In the genomic region with DNA sequence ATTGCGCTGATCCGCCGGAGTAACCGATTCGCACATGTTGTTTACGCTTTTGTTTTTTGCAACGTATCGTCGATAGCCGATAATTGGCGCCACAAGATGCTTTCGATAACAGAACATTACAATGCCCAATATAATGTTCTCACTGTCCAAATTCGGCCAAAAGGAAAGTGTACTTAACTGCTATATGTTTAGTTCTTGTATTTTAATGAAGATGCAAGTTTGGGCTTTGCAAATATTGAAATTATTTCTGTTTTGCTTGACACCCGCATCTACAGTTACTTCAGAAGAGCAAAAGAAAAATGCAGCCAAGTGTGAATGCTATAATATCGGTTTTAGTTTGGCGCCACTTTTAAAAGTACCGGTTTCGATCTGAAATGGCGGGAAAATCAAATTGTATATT, we compare ENCODE assay signal across 1 fruit fly cellular context.
TF ChIP-seq lines count a peak whose summit lies in the region.

No protein-coding gene starts in this region.

TF ChIP-seq in whole organism, embryonic, 481 proteins besides CTCF, POLR2A, EP300 and RAD21 (continued from another document and continues in another):
- TF ChIP-seq CG10462 (GFP tag; optimal IDR thresholded peaks at IDR 0.05; lab: Kevin White, UChicago): peak; percentile 71
- peak; percentile 86 for TF ChIP-seq sisA (GFP tag; IDR thresholded peaks at IDR 0.05; lab: Robert Waterston, UW)
- peak; percentile 85 for TF ChIP-seq pho (GFP tag; optimal IDR thresholded peaks at IDR 0.05; lab: Kevin White, UChicago)
- peak; percentile 83 for TF ChIP-seq Rx (GFP tag; IDR thresholded peaks at IDR 0.05; lab: Robert Waterston, UW)
- TF ChIP-seq otp (GFP tag; IDR thresholded peaks at IDR 0.05; lab: Robert Waterston, UW): peak; percentile 83
- TF ChIP-seq CrebB (tag; optimal IDR thresholded peaks at IDR 0.05; lab: Kevin White, UChicago): peak; percentile 86
- TF ChIP-seq pita (GFP tag; optimal IDR thresholded peaks at IDR 0.05; lab: Kevin White, UChicago): no peak
- TF ChIP-seq CG30020 (tag; optimal IDR thresholded peaks at IDR 0.05; lab: Kevin White, UChicago): peak; percentile 85
- TF ChIP-seq bbx (GFP tag; IDR thresholded peaks at IDR 0.05; lab: Robert Waterston, UW; ENCODE audit: partially characterized antibody): no peak
- TF ChIP-seq Hmr (GFP tag; optimal IDR thresholded peaks at IDR 0.05; lab: Kevin White, UChicago): peak; percentile 91
- TF ChIP-seq Taf1 (GFP tag; IDR thresholded peaks at IDR 0.05; lab: Robert Waterston, UW): 0 out of 2 replicates have a peak, but pooled peaks have one; percentile 28
- peak; percentile 92 for TF ChIP-seq CG12391 (tag; optimal IDR thresholded peaks at IDR 0.05; lab: Kevin White, UChicago)
- peak; percentile 89 for TF ChIP-seq CG14014 (GFP tag; IDR thresholded peaks at IDR 0.05; lab: Robert Waterston, UW)
- peak; percentile 74 for TF ChIP-seq CG18011 (GFP tag; optimal IDR thresholded peaks at IDR 0.05; lab: Kevin White, UChicago)
- TF ChIP-seq toy (GFP tag; IDR thresholded peaks at IDR 0.05; lab: Robert Waterston, UW): peak; percentile 52; the same call in 1 of the 2 replicates
- peak; percentile 91 for TF ChIP-seq Camta (GFP tag; optimal IDR thresholded peaks at IDR 0.05; lab: Kevin White, UChicago)
- peak; percentile 90 for TF ChIP-seq maf-S (GFP tag; optimal IDR thresholded peaks at IDR 0.05; lab: Kevin White, UChicago)
- TF ChIP-seq CG43689 (GFP tag; IDR thresholded peaks at IDR 0.05; lab: Robert Waterston, UW): peak; percentile 33; the same call in 1 of the 2 replicates
- peak; percentile 93 for TF ChIP-seq zfh2 (GFP tag; optimal IDR thresholded peaks at IDR 0.05; lab: Kevin White, UChicago)
- TF ChIP-seq CG13424 (tag; optimal IDR thresholded peaks at IDR 0.05; lab: Kevin White, UChicago): peak; percentile 94
- TF ChIP-seq CG10959 (GFP tag; IDR thresholded peaks at IDR 0.05; lab: Robert Waterston, UW): peak; percentile 38; the same call in 1 of the 2 replicates
- peak; percentile 58 for TF ChIP-seq CG5180 (GFP tag; optimal IDR thresholded peaks at IDR 0.05; lab: Kevin White, UChicago)
- TF ChIP-seq zen (tag; optimal IDR thresholded peaks at IDR 0.05; lab: Kevin White, UChicago): peak; percentile 84
- TF ChIP-seq cas (GFP tag; IDR thresholded peaks at IDR 0.05; lab: Robert Waterston, UW): peak; percentile 36
- peak; percentile 77 for TF ChIP-seq CG17912 (GFP tag; optimal IDR thresholded peaks at IDR 0.05; lab: Kevin White, UChicago)
- peak; percentile 64 for TF ChIP-seq CG8359 (GFP tag; optimal IDR thresholded peaks at IDR 0.05; lab: Kevin White, UChicago; ENCODE audit: borderline replicate concordance)
- peak; percentile 67 for TF ChIP-seq CG4404 (GFP tag; IDR thresholded peaks at IDR 0.05; lab: Robert Waterston, UW)
- TF ChIP-seq chinmo (GFP tag; IDR thresholded peaks at IDR 0.05; lab: Robert Waterston, UW; ENCODE audit: partially characterized antibody): no peak
- no peak for TF ChIP-seq sc (optimal IDR thresholded peaks at IDR 0.05; lab: Kevin White, UChicago)
- peak; percentile 71 for TF ChIP-seq sc (GFP tag; optimal IDR thresholded peaks at IDR 0.05; lab: Kevin White, UChicago)
- peak; percentile 93 for TF ChIP-seq CG33213 (GFP tag; optimal IDR thresholded peaks at IDR 0.05; lab: Kevin White, UChicago)
- TF ChIP-seq btn (GFP tag; optimal IDR thresholded peaks at IDR 0.05; lab: Kevin White, UChicago): peak; percentile 87
- TF ChIP-seq CG9797 (GFP tag; optimal IDR thresholded peaks at IDR 0.05; lab: Kevin White, UChicago): peak; percentile 49
- TF ChIP-seq Nf-YB (GFP tag; optimal IDR thresholded peaks at IDR 0.05; lab: Kevin White, UChicago): peak; percentile 67
- TF ChIP-seq CG30431 (GFP tag; optimal IDR thresholded peaks at IDR 0.05; lab: Kevin White, UChicago): peak; percentile 85
- TF ChIP-seq CG12104 (GFP tag; optimal IDR thresholded peaks at IDR 0.05; lab: Kevin White, UChicago): peak; percentile 90
- no peak for TF ChIP-seq Gsc (GFP tag; IDR thresholded peaks at IDR 0.05; lab: Robert Waterston, UW)
- TF ChIP-seq CG5245 (GFP tag; optimal IDR thresholded peaks at IDR 0.05; lab: Kevin White, UChicago): peak; percentile 89
- peak; percentile 83 for TF ChIP-seq CG8388 (GFP tag; optimal IDR thresholded peaks at IDR 0.05; lab: Kevin White, UChicago)
- TF ChIP-seq bowl (GFP tag; IDR thresholded peaks at IDR 0.05; lab: Robert Waterston, UW): peak; percentile 12; the same call in 1 of the 2 replicates
- TF ChIP-seq CG16779 (GFP tag; IDR thresholded peaks at IDR 0.05; lab: Robert Waterston, UW): 0 out of 2 replicates have a peak, but pooled peaks have one; percentile 8
- TF ChIP-seq Dek (tag; optimal IDR thresholded peaks at IDR 0.05; lab: Kevin White, UChicago): peak; percentile 91
- TF ChIP-seq Hmx (GFP tag; optimal IDR thresholded peaks at IDR 0.05; lab: Kevin White, UChicago): peak; percentile 74
- TF ChIP-seq gcm2 (GFP tag; optimal IDR thresholded peaks at IDR 0.05; lab: Kevin White, UChicago): peak; percentile 72
- TF ChIP-seq odd (GFP tag; optimal IDR thresholded peaks at IDR 0.05; lab: Kevin White, UChicago): peak; percentile 75
- TF ChIP-seq CG18599 (GFP tag; optimal IDR thresholded peaks at IDR 0.05; lab: Kevin White, UChicago): peak; percentile 95
- TF ChIP-seq CG1647 (GFP tag; optimal IDR thresholded peaks at IDR 0.05; lab: Kevin White, UChicago): peak; percentile 92
- peak; percentile 65 for TF ChIP-seq Spps (tag; optimal IDR thresholded peaks at IDR 0.05; lab: Kevin White, UChicago)
- peak; percentile 85 for TF ChIP-seq Sox100B (GFP tag; optimal IDR thresholded peaks at IDR 0.05; lab: Kevin White, UChicago)
- peak; percentile 76 for TF ChIP-seq pzg (GFP tag; optimal IDR thresholded peaks at IDR 0.05; lab: Kevin White, UChicago)
- peak; percentile 89 for TF ChIP-seq CG18476 (GFP tag; optimal IDR thresholded peaks at IDR 0.05; lab: Kevin White, UChicago)
- TF ChIP-seq CG6765 (GFP tag; optimal IDR thresholded peaks at IDR 0.05; lab: Kevin White, UChicago): peak; percentile 68
- peak; percentile 61; the same call in 1 of the 2 replicates for TF ChIP-seq ro (GFP tag; IDR thresholded peaks at IDR 0.05; lab: Robert Waterston, UW)
- peak; percentile 71 for TF ChIP-seq CG5953 (GFP tag; IDR thresholded peaks at IDR 0.05; lab: Robert Waterston, UW)
- TF ChIP-seq Hr39 (optimal IDR thresholded peaks at IDR 0.05; lab: Kevin White, UChicago): no peak
- peak; percentile 84 for TF ChIP-seq CG14050 (GFP tag; IDR thresholded peaks at IDR 0.05; lab: Robert Waterston, UW)
- peak; percentile 76 for TF ChIP-seq CG12236 (GFP tag; optimal IDR thresholded peaks at IDR 0.05; lab: Kevin White, UChicago)
- TF ChIP-seq gce (GFP tag; IDR thresholded peaks at IDR 0.05; lab: Robert Waterston, UW): 0 out of 3 replicates have a peak, but pooled peaks have one; percentile 44
- TF ChIP-seq CG32532 (GFP tag; IDR thresholded peaks at IDR 0.05; lab: Robert Waterston, UW): peak; percentile 89
- TF ChIP-seq CG2889 (GFP tag; IDR thresholded peaks at IDR 0.05; lab: Robert Waterston, UW): peak; percentile 81
- peak; percentile 67; the same call in 3 of the 4 replicates for TF ChIP-seq Dll (GFP tag; IDR thresholded peaks at IDR 0.05; lab: Robert Waterston, UW; ENCODE audit: partially characterized antibody)
- TF ChIP-seq ase (GFP tag; IDR thresholded peaks at IDR 0.05; lab: Robert Waterston, UW): peak; percentile 70
- TF ChIP-seq ara (GFP tag; IDR thresholded peaks at IDR 0.05; lab: Robert Waterston, UW): peak; percentile 83
- TF ChIP-seq jumu (GFP tag; optimal IDR thresholded peaks at IDR 0.05; lab: Kevin White, UChicago): peak; percentile 92
- peak; percentile 54 for TF ChIP-seq Vsx1 (GFP tag; optimal IDR thresholded peaks at IDR 0.05; lab: Kevin White, UChicago)
- TF ChIP-seq ab (GFP tag; optimal IDR thresholded peaks at IDR 0.05; lab: Kevin White, UChicago): peak; percentile 65
- no peak for TF ChIP-seq eve (GFP tag; optimal IDR thresholded peaks at IDR 0.05; lab: Kevin White, UChicago)
- peak; percentile 53; the same call in 1 of the 2 replicates for TF ChIP-seq CG10321 (GFP tag; IDR thresholded peaks at IDR 0.05; lab: Robert Waterston, UW)
- peak; percentile 47 for TF ChIP-seq CG31388 (GFP tag; optimal IDR thresholded peaks at IDR 0.05; lab: Kevin White, UChicago)
- no peak for TF ChIP-seq nerfin-2 (GFP tag; IDR thresholded peaks at IDR 0.05; lab: Robert Waterston, UW; ENCODE audit: partially characterized antibody)
- TF ChIP-seq Usf (GFP tag; optimal IDR thresholded peaks at IDR 0.05; lab: Kevin White, UChicago): peak; percentile 78
- peak; percentile 94 for TF ChIP-seq sug (tag; optimal IDR thresholded peaks at IDR 0.05; lab: Kevin White, UChicago)
- peak; percentile 60; the same call in 1 of the 3 replicates for TF ChIP-seq Opbp (GFP tag; IDR thresholded peaks at IDR 0.05; lab: Robert Waterston, UW; ENCODE audit: partially characterized antibody)
- TF ChIP-seq ac (GFP tag; optimal IDR thresholded peaks at IDR 0.05; lab: Kevin White, UChicago): peak; percentile 19
- TF ChIP-seq repo (GFP tag; optimal IDR thresholded peaks at IDR 0.05; lab: Kevin White, UChicago): peak; percentile 87
- TF ChIP-seq E2f1 (GFP tag; IDR thresholded peaks at IDR 0.05; lab: Robert Waterston, UW): peak; percentile 88
- no peak for TF ChIP-seq corto (GFP tag; optimal IDR thresholded peaks at IDR 0.05; lab: Kevin White, UChicago)
- peak; percentile 78 for TF ChIP-seq H15 (GFP tag; IDR thresholded peaks at IDR 0.05; lab: Robert Waterston, UW)
- TF ChIP-seq Chrac-16 (GFP tag; optimal IDR thresholded peaks at IDR 0.05; lab: Kevin White, UChicago): peak; percentile 88
- TF ChIP-seq CG32767 (GFP tag; IDR thresholded peaks at IDR 0.05; lab: Robert Waterston, UW): peak; percentile 86
- peak; percentile 87 for TF ChIP-seq Aef1 (GFP tag; IDR thresholded peaks at IDR 0.05; lab: Robert Waterston, UW)
- TF ChIP-seq fd96Cb (tag; optimal IDR thresholded peaks at IDR 0.05; lab: Kevin White, UChicago): peak; percentile 91
- TF ChIP-seq CG10274 (GFP tag; optimal IDR thresholded peaks at IDR 0.05; lab: Kevin White, UChicago): peak; percentile 80
- TF ChIP-seq CG12299 (tag; optimal IDR thresholded peaks at IDR 0.05; lab: Kevin White, UChicago): peak; percentile 86
- TF ChIP-seq unpg (GFP tag; optimal IDR thresholded peaks at IDR 0.05; lab: Kevin White, UChicago): peak; percentile 91
- peak; percentile 78 for TF ChIP-seq CG3163 (GFP tag; optimal IDR thresholded peaks at IDR 0.05; lab: Kevin White, UChicago)
- TF ChIP-seq cad (GFP tag; optimal IDR thresholded peaks at IDR 0.05; lab: Kevin White, UChicago): no peak
- no peak for TF ChIP-seq fd102C (GFP tag; optimal IDR thresholded peaks at IDR 0.05; lab: Kevin White, UChicago)
- peak; percentile 56; the same call in 1 of the 2 replicates for TF ChIP-seq CG17612 (GFP tag; IDR thresholded peaks at IDR 0.05; lab: Robert Waterston, UW)
- peak; percentile 73 for TF ChIP-seq CG3995 (GFP tag; optimal IDR thresholded peaks at IDR 0.05; lab: Kevin White, UChicago)
- peak; percentile 40 for TF ChIP-seq ash1 (GFP tag; optimal IDR thresholded peaks at IDR 0.05; lab: Kevin White, UChicago)
- TF ChIP-seq tap (tag; optimal IDR thresholded peaks at IDR 0.05; lab: Kevin White, UChicago): peak; percentile 83
- peak; percentile 89 for TF ChIP-seq CG4328 (GFP tag; optimal IDR thresholded peaks at IDR 0.05; lab: Kevin White, UChicago)
- peak; percentile 69 for TF ChIP-seq CG6683 (GFP tag; optimal IDR thresholded peaks at IDR 0.05; lab: Kevin White, UChicago)
- no peak for TF ChIP-seq HLHmδ (GFP tag; optimal IDR thresholded peaks at IDR 0.05; lab: Kevin White, UChicago)
- peak; percentile 81 for TF ChIP-seq ewg (GFP tag; optimal IDR thresholded peaks at IDR 0.05; lab: Kevin White, UChicago)
- peak; percentile 74 for TF ChIP-seq CG4707 (GFP tag; optimal IDR thresholded peaks at IDR 0.05; lab: Kevin White, UChicago)
- peak; percentile 73 for TF ChIP-seq CG8281 (tag; optimal IDR thresholded peaks at IDR 0.05; lab: Kevin White, UChicago)
- TF ChIP-seq CG11696 (GFP tag; IDR thresholded peaks at IDR 0.05; lab: Robert Waterston, UW): peak; percentile 51; the same call in 1 of the 2 replicates
- TF ChIP-seq scrt (GFP tag; optimal IDR thresholded peaks at IDR 0.05; lab: Kevin White, UChicago): peak; percentile 83
- TF ChIP-seq Atf6 (GFP tag; IDR thresholded peaks at IDR 0.05; lab: Robert Waterston, UW): peak; percentile 88
- TF ChIP-seq Dp (GFP tag; optimal IDR thresholded peaks at IDR 0.05; lab: Kevin White, UChicago): peak; percentile 93
- TF ChIP-seq Deaf1 (tag; optimal IDR thresholded peaks at IDR 0.05; lab: Kevin White, UChicago): peak; percentile 68
- peak; percentile 88 for TF ChIP-seq sob (GFP tag; IDR thresholded peaks at IDR 0.05; lab: Robert Waterston, UW)
- no peak for TF ChIP-seq usp (GFP tag; optimal IDR thresholded peaks at IDR 0.05; lab: Kevin White, UChicago)
- TF ChIP-seq CG7556 (GFP tag; optimal IDR thresholded peaks at IDR 0.05; lab: Kevin White, UChicago): peak; percentile 88
- peak; percentile 79 for TF ChIP-seq so (GFP tag; IDR thresholded peaks at IDR 0.05; lab: Robert Waterston, UW)
- TF ChIP-seq CG12071 (GFP tag; optimal IDR thresholded peaks at IDR 0.05; lab: Kevin White, UChicago): peak; percentile 88
- peak; percentile 63 for TF ChIP-seq BEAF-32 (GFP tag; optimal IDR thresholded peaks at IDR 0.05; lab: Kevin White, UChicago)
- no peak for TF ChIP-seq tll (GFP tag; optimal IDR thresholded peaks at IDR 0.05; lab: Kevin White, UChicago)
- peak; percentile 61 for TF ChIP-seq psq (GFP tag; optimal IDR thresholded peaks at IDR 0.05; lab: Kevin White, UChicago)
- TF ChIP-seq Dfd (GFP tag; optimal IDR thresholded peaks at IDR 0.05; lab: Kevin White, UChicago): peak in 1 of 2 experiments; percentile 48
- TF ChIP-seq CG7987 (GFP tag; optimal IDR thresholded peaks at IDR 0.05; lab: Kevin White, UChicago): peak; percentile 84
- TF ChIP-seq CG1024 (GFP tag; IDR thresholded peaks at IDR 0.05; lab: Robert Waterston, UW): peak; percentile 62
- peak; percentile 86 for TF ChIP-seq CG9437 (GFP tag; optimal IDR thresholded peaks at IDR 0.05; lab: Kevin White, UChicago)
- TF ChIP-seq CG11247 (GFP tag; IDR thresholded peaks at IDR 0.05; lab: Robert Waterston, UW): peak; percentile 90
- peak; percentile 94 for TF ChIP-seq Rfx (GFP tag; IDR thresholded peaks at IDR 0.05; lab: Robert Waterston, UW)
- TF ChIP-seq lbe (GFP tag; optimal IDR thresholded peaks at IDR 0.05; lab: Kevin White, UChicago): peak; percentile 79
- TF ChIP-seq CG7928 (GFP tag; optimal IDR thresholded peaks at IDR 0.05; lab: Kevin White, UChicago): peak; percentile 78
- peak; percentile 94 for TF ChIP-seq CG2120 (GFP tag; optimal IDR thresholded peaks at IDR 0.05; lab: Kevin White, UChicago)
- peak; percentile 90 for TF ChIP-seq Ssrp (tag; optimal IDR thresholded peaks at IDR 0.05; lab: Kevin White, UChicago)
- TF ChIP-seq HLH4C (GFP tag; IDR thresholded peaks at IDR 0.05; lab: Robert Waterston, UW; ENCODE audit: partially characterized antibody): peak; percentile 60; the same call in 2 of the 3 replicates
- peak; percentile 70 for TF ChIP-seq Dref (GFP tag; IDR thresholded peaks at IDR 0.05; lab: Robert Waterston, UW)
